5 fruit fly cellular contexts compared by ENCODE assay signal in genomic region chr2L:14519251-14519650, dm6.
TF ChIP-seq lines count a peak whose summit lies in the region.

No protein-coding gene starts in this region.

- TF ChIP-seq CTCF in whole organism, embryonic (GFP tag; optimal IDR thresholded peaks at IDR 0.05; lab: Kevin White, UChicago) = no peak

TF ChIP-seq in whole organism, adult, 20 proteins besides CTCF, POLR2A, EP300 and RAD21:
- TF ChIP-seq toe (GFP tag; optimal IDR thresholded peaks at IDR 0.05; lab: Kevin White, UChicago) = no peak
- TF ChIP-seq bab1 (GFP tag; optimal IDR thresholded peaks at IDR 0.05; lab: Kevin White, UChicago) = peak; percentile 17

TF ChIP-seq in whole organism, embryonic, 481 proteins besides CTCF, POLR2A, EP300 and RAD21 (continues in another document):
- no peak for TF ChIP-seq D (optimal IDR thresholded peaks at IDR 0.05; lab: Kevin White, UChicago)
- peak; percentile 40 for TF ChIP-seq D (GFP tag; optimal IDR thresholded peaks at IDR 0.05; lab: Kevin White, UChicago)
- TF ChIP-seq gsb (GFP tag; IDR thresholded peaks at IDR 0.05; lab: Robert Waterston, UW) = no peak
- TF ChIP-seq MBD-R2 (GFP tag; IDR thresholded peaks at IDR 0.05; lab: Robert Waterston, UW) = no peak
- peak; percentile 26 for TF ChIP-seq CG3407 (GFP tag; optimal IDR thresholded peaks at IDR 0.05; lab: Kevin White, UChicago)
- TF ChIP-seq CG4404 (GFP tag; IDR thresholded peaks at IDR 0.05; lab: Robert Waterston, UW) = 0 out of 2 replicates have a peak, but pooled peaks have one; percentile 37
- TF ChIP-seq fd102C (GFP tag; optimal IDR thresholded peaks at IDR 0.05; lab: Kevin White, UChicago) = no peak
- TF ChIP-seq tin (GFP tag; optimal IDR thresholded peaks at IDR 0.05; lab: Kevin White, UChicago) = peak; percentile 47
- TF ChIP-seq B-H2 (GFP tag; optimal IDR thresholded peaks at IDR 0.05; lab: Kevin White, UChicago) = no peak
- peak; percentile 91 for TF ChIP-seq D19B (GFP tag; optimal IDR thresholded peaks at IDR 0.05; lab: Kevin White, UChicago)
- TF ChIP-seq CG10979 (tag; optimal IDR thresholded peaks at IDR 0.05; lab: Kevin White, UChicago) = peak; percentile 67
- TF ChIP-seq unpg (GFP tag; optimal IDR thresholded peaks at IDR 0.05; lab: Kevin White, UChicago) = peak; percentile 73
- TF ChIP-seq Spps (tag; optimal IDR thresholded peaks at IDR 0.05; lab: Kevin White, UChicago) = no peak
- peak; percentile 26 for TF ChIP-seq CG17829 (tag; optimal IDR thresholded peaks at IDR 0.05; lab: Kevin White, UChicago)
- TF ChIP-seq Atf3 (GFP tag; optimal IDR thresholded peaks at IDR 0.05; lab: Kevin White, UChicago) = no peak
- TF ChIP-seq CG8765 (GFP tag; IDR thresholded peaks at IDR 0.05; lab: Robert Waterston, UW) = no peak
- TF ChIP-seq org-1 (GFP tag; optimal IDR thresholded peaks at IDR 0.05; lab: Kevin White, UChicago) = peak; percentile 25
- 0 out of 2 replicates have a peak, but pooled peaks have one; percentile 21 for TF ChIP-seq slbo (GFP tag; IDR thresholded peaks at IDR 0.05; lab: Robert Waterston, UW)
- 0 out of 2 replicates have a peak, but pooled peaks have one; percentile 17 for TF ChIP-seq chm (GFP tag; IDR thresholded peaks at IDR 0.05; lab: Robert Waterston, UW)
- no peak for TF ChIP-seq CG11093 (GFP tag; IDR thresholded peaks at IDR 0.05; lab: Robert Waterston, UW)
- no peak for TF ChIP-seq fd64A (GFP tag; optimal IDR thresholded peaks at IDR 0.05; lab: Kevin White, UChicago)
- peak; percentile 57 for TF ChIP-seq lbe (GFP tag; optimal IDR thresholded peaks at IDR 0.05; lab: Kevin White, UChicago)

TF ChIP-seq in whole organism, prepupa, 60 proteins besides CTCF, POLR2A, EP300 and RAD21 (continues in another document):
- TF ChIP-seq Hr4 (GFP tag; optimal IDR thresholded peaks at IDR 0.05; lab: Kevin White, UChicago) = peak; percentile 61
- no peak for TF ChIP-seq fd85E (GFP tag; optimal IDR thresholded peaks at IDR 0.05; lab: Kevin White, UChicago)
- TF ChIP-seq CG8632 (GFP tag; optimal IDR thresholded peaks at IDR 0.05; lab: Kevin White, UChicago) = peak; percentile 67
- TF ChIP-seq dac (GFP tag; optimal IDR thresholded peaks at IDR 0.05; lab: Kevin White, UChicago) = no peak
- TF ChIP-seq CG31627 (GFP tag; optimal IDR thresholded peaks at IDR 0.05; lab: Kevin White, UChicago) = peak; percentile 82
- no peak for TF ChIP-seq CG11762 (GFP tag; optimal IDR thresholded peaks at IDR 0.05; lab: Kevin White, UChicago; ENCODE audit: insufficient read depth)
- no peak for TF ChIP-seq ss (GFP tag; optimal IDR thresholded peaks at IDR 0.05; lab: Kevin White, UChicago)
- TF ChIP-seq vri (GFP tag; optimal IDR thresholded peaks at IDR 0.05; lab: Kevin White, UChicago) = peak; percentile 62
- peak; percentile 65 for TF ChIP-seq achi (GFP tag; optimal IDR thresholded peaks at IDR 0.05; lab: Kevin White, UChicago)
- TF ChIP-seq net (GFP tag; optimal IDR thresholded peaks at IDR 0.05; lab: Kevin White, UChicago) = peak; percentile 66
- TF ChIP-seq Hr38 (GFP tag; optimal IDR thresholded peaks at IDR 0.05; lab: Kevin White, UChicago) = no peak
- peak; percentile 92 for TF ChIP-seq Eip78C (GFP tag; lab: Kevin White, UChicago)
- TF ChIP-seq salr (GFP tag; optimal IDR thresholded peaks at IDR 0.05; lab: Kevin White, UChicago) = peak in 1 of 2 experiments; percentile 30
- no peak for TF ChIP-seq CG6808 (GFP tag; optimal IDR thresholded peaks at IDR 0.05; lab: Kevin White, UChicago)
- TF ChIP-seq CG10669 (GFP tag; optimal IDR thresholded peaks at IDR 0.05; lab: Kevin White, UChicago) = peak; percentile 7
- TF ChIP-seq CG8319 (GFP tag; optimal IDR thresholded peaks at IDR 0.05; lab: Kevin White, UChicago) = peak; percentile 29
- peak; percentile 24 for TF ChIP-seq Eip93F (GFP tag; optimal IDR thresholded peaks at IDR 0.05; lab: Kevin White, UChicago)
- peak; percentile 37 for TF ChIP-seq spab (GFP tag; optimal IDR thresholded peaks at IDR 0.05; lab: Kevin White, UChicago)
- peak; percentile 68 for TF ChIP-seq lz (GFP tag; optimal IDR thresholded peaks at IDR 0.05; lab: Kevin White, UChicago)
- TF ChIP-seq CG11902 (GFP tag; optimal IDR thresholded peaks at IDR 0.05; lab: Kevin White, UChicago) = no peak
- TF ChIP-seq dsx (GFP tag; optimal IDR thresholded peaks at IDR 0.05; lab: Kevin White, UChicago; ENCODE audit: poor library complexity, severe bottlenecking) = no peak
- TF ChIP-seq CG6854 (GFP tag; optimal IDR thresholded peaks at IDR 0.05; lab: Kevin White, UChicago) = no peak
- TF ChIP-seq acj6 (GFP tag; optimal IDR thresholded peaks at IDR 0.05; lab: Kevin White, UChicago) = peak; percentile 73

TF ChIP-seq in whole organism, pupa, 21 proteins besides CTCF, POLR2A, EP300 and RAD21:
- no peak for TF ChIP-seq Ets98B (GFP tag; IDR thresholded peaks at IDR 0.05; lab: Robert Waterston, UW)
- peak; percentile 34 for TF ChIP-seq CG34367 (tag; optimal IDR thresholded peaks at IDR 0.05; lab: Kevin White, UChicago)
- TF ChIP-seq Pif1A (GFP tag; optimal IDR thresholded peaks at IDR 0.05; lab: Kevin White, UChicago) = peak; percentile 65
- peak; percentile 30 for TF ChIP-seq Pif1B (GFP tag; optimal IDR thresholded peaks at IDR 0.05; lab: Kevin White, UChicago)
- TF ChIP-seq CG10348 (GFP tag; IDR thresholded peaks at IDR 0.05; lab: Robert Waterston, UW) = no peak
- no peak for TF ChIP-seq fd96Ca (GFP tag; IDR thresholded peaks at IDR 0.05; lab: Robert Waterston, UW)
- TF ChIP-seq CG15710 (tag; optimal IDR thresholded peaks at IDR 0.05; lab: Kevin White, UChicago) = peak; percentile 51
- peak; percentile 20 for TF ChIP-seq Snoo (tag; optimal IDR thresholded peaks at IDR 0.05; lab: Kevin White, UChicago)
- TF ChIP-seq CG17806 (tag; optimal IDR thresholded peaks at IDR 0.05; lab: Kevin White, UChicago) = peak; percentile 44
- peak; percentile 43 for TF ChIP-seq CG8159 (tag; optimal IDR thresholded peaks at IDR 0.05; lab: Kevin White, UChicago)
- TF ChIP-seq CG9948 (tag; optimal IDR thresholded peaks at IDR 0.05; lab: Kevin White, UChicago) = peak; percentile 47
- peak; percentile 2 for TF ChIP-seq CG8301 (tag; optimal IDR thresholded peaks at IDR 0.05; lab: Kevin White, UChicago)

TF ChIP-seq in whole organism, wandering third instar larva, 38 proteins besides CTCF, POLR2A, EP300 and RAD21:
- TF ChIP-seq rgr (GFP tag; optimal IDR thresholded peaks at IDR 0.05; lab: Kevin White, UChicago) (peak; percentile 63), pan (optimal IDR thresholded peaks at IDR 0.05; lab: Kevin White, UChicago) (peak; percentile 64), psq (GFP tag; optimal IDR thresholded peaks at IDR 0.05; lab: Kevin White, UChicago) (peak; percentile 80), CrebA (GFP tag; optimal IDR thresholded peaks at IDR 0.05; lab: Kevin White, UChicago; ENCODE audit: borderline replicate concordance) (peak; percentile 17), Dfd (GFP tag; optimal IDR thresholded peaks at IDR 0.05; lab: Kevin White, UChicago) (no peak), ey (GFP tag; optimal IDR thresholded peaks at IDR 0.05; lab: Kevin White, UChicago) (peak; percentile 64), CG32264 (GFP tag; optimal IDR thresholded peaks at IDR 0.05; lab: Kevin White, UChicago) (no peak), Hr83 (GFP tag; optimal IDR thresholded peaks at IDR 0.05; lab: Kevin White, UChicago; ENCODE audit: poor library complexity, severe bottlenecking) (no peak), brk (GFP tag; optimal IDR thresholded peaks at IDR 0.05; lab: Kevin White, UChicago) (peak; percentile 36), usp (GFP tag; optimal IDR thresholded peaks at IDR 0.05; lab: Kevin White, UChicago) (no peak), OdsH (GFP tag; optimal IDR thresholded peaks at IDR 0.05; lab: Kevin White, UChicago) (peak; percentile 73), foxo (GFP tag; optimal IDR thresholded peaks at IDR 0.05; lab: Kevin White, UChicago) (peak in 1 of 2 experiments; percentile 66), Dif (GFP tag; optimal IDR thresholded peaks at IDR 0.05; lab: Kevin White, UChicago; ENCODE audit: partially characterized antibody) (no peak), tai (GFP tag; optimal IDR thresholded peaks at IDR 0.05; lab: Kevin White, UChicago) (no peak), dmrt93B (GFP tag; optimal IDR thresholded peaks at IDR 0.05; lab: Kevin White, UChicago) (no peak), Sp1 (GFP tag; optimal IDR thresholded peaks at IDR 0.05; lab: Kevin White, UChicago) (peak; percentile 54), dsf (GFP tag; optimal IDR thresholded peaks at IDR 0.05; lab: Kevin White, UChicago; ENCODE audit: borderline replicate concordance) (no peak), br (GFP tag; optimal IDR thresholded peaks at IDR 0.05; lab: Kevin White, UChicago) (peak; percentile 69), sv (GFP tag; optimal IDR thresholded peaks at IDR 0.05; lab: Kevin White, UChicago) (peak; percentile 10), N (GFP tag; optimal IDR thresholded peaks at IDR 0.05; lab: Kevin White, UChicago) (no peak), HLH106 (tag; optimal IDR thresholded peaks at IDR 0.05; lab: Kevin White, UChicago) (peak; percentile 33), Hnf4 (GFP tag; optimal IDR thresholded peaks at IDR 0.05; lab: Kevin White, UChicago) (peak; percentile 61), CG9705 (GFP tag; optimal IDR thresholded peaks at IDR 0.05; lab: Kevin White, UChicago) (no peak), Abd-B (GFP tag; optimal IDR thresholded peaks at IDR 0.05; lab: Kevin White, UChicago) (no peak), fru (GFP tag; optimal IDR thresholded peaks at IDR 0.05; lab: Kevin White, UChicago) (peak; percentile 78), h (GFP tag; optimal IDR thresholded peaks at IDR 0.05; lab: Kevin White, UChicago) (peak; percentile 68), woc (GFP tag; optimal IDR thresholded peaks at IDR 0.05; lab: Kevin White, UChicago) (peak; percentile 66), sage (GFP tag; optimal IDR thresholded peaks at IDR 0.05; lab: Kevin White, UChicago) (no peak), GATAd (GFP tag; optimal IDR thresholded peaks at IDR 0.05; lab: Kevin White, UChicago) (no peak)
